Fruit fly (Drosophila melanogaster): Measurements from ENCODE around the gene Ilp8.

Ilp8 gene

dm6 chr3L:17049314-17049713 lies 17.4 kb upstream of the Ilp8 start, which contains the start of gene rogdi (continued):
- TF ChIP-seq sd (tag; optimal IDR thresholded peaks at IDR 0.05) (peak; percentile 80), lab (GFP tag; optimal IDR thresholded peaks at IDR 0.05) (peak; percentile 21), sr (GFP tag; IDR thresholded peaks at IDR 0.05) (no peak), bbx (GFP tag; IDR thresholded peaks at IDR 0.05; ENCODE audit: partially characterized antibody) (0 out of 2 replicates have a peak, but pooled peaks have one; percentile 25), CG9437 (GFP tag; optimal IDR thresholded peaks at IDR 0.05) (peak; percentile 68), so (GFP tag; IDR thresholded peaks at IDR 0.05) (0 out of 3 replicates have a peak, but pooled peaks have one; percentile 9), CG4360 (GFP tag; IDR thresholded peaks at IDR 0.05) (no peak)

- TF ChIP-seq CG10209 (GFP tag; optimal IDR thresholded peaks at IDR 0.05) (peak; percentile 8), sc (optimal IDR thresholded peaks at IDR 0.05) (no peak), sc (GFP tag; optimal IDR thresholded peaks at IDR 0.05) (peak; percentile 22), pan (optimal IDR thresholded peaks at IDR 0.05) (no peak), pan (GFP tag; optimal IDR thresholded peaks at IDR 0.05 in 1 of 2, IDR thresholded peaks at IDR 0.05 in 1 of 2) (peak in 1 of 2 experiments; percentile 22), CG12299 (tag; optimal IDR thresholded peaks at IDR 0.05) (peak; percentile 32), h (optimal IDR thresholded peaks at IDR 0.05) (no peak), Xrp1 (GFP tag; IDR thresholded peaks at IDR 0.05) (peak; percentile 30; the same call in 1 of the 2 replicates), nom (GFP tag; optimal IDR thresholded peaks at IDR 0.05) (no peak), CG18011 (GFP tag; optimal IDR thresholded peaks at IDR 0.05) (no peak), phol (tag; optimal IDR thresholded peaks at IDR 0.05) (no peak), CG7556 (GFP tag; optimal IDR thresholded peaks at IDR 0.05) (peak; percentile 13), CG15601 (tag; optimal IDR thresholded peaks at IDR 0.05) (peak; percentile 74), CG15011 (GFP tag; optimal IDR thresholded peaks at IDR 0.05) (no peak), CG6254 (GFP tag; optimal IDR thresholded peaks at IDR 0.05) (peak; percentile 44), Eip74EF (GFP tag; optimal IDR thresholded peaks at IDR 0.05) (peak in 1 of 2 experiments; percentile 48), CG8924 (tag; optimal IDR thresholded peaks at IDR 0.05) (peak; percentile 11), knrl (GFP tag; IDR thresholded peaks at IDR 0.05; ENCODE audit: partially characterized antibody) (0 out of 3 replicates have a peak, but pooled peaks have one; percentile 8), crc (GFP tag; optimal IDR thresholded peaks at IDR 0.05) (no peak), lab (GFP tag; optimal IDR thresholded peaks at IDR 0.05) (peak; percentile 56), crol (GFP tag; IDR thresholded peaks at IDR 0.05) (peak; percentile 23; the same call in 1 of the 2 replicates), CG6765 (GFP tag; optimal IDR thresholded peaks at IDR 0.05) (no peak), Hmr (GFP tag; optimal IDR thresholded peaks at IDR 0.05) (peak; percentile 42), en (GFP tag; optimal IDR thresholded peaks at IDR 0.05) (no peak), gce (GFP tag; IDR thresholded peaks at IDR 0.05) (peak; percentile 48; the same call in 1 of the 3 replicates), CG3995 (GFP tag; optimal IDR thresholded peaks at IDR 0.05) (no peak), HHEX (GFP tag; optimal IDR thresholded peaks at IDR 0.05) (peak; percentile 5), CG13296 (GFP tag; optimal IDR thresholded peaks at IDR 0.05) (no peak), MBD-R2 (GFP tag; IDR thresholded peaks at IDR 0.05) (0 out of 2 replicates have a peak, but pooled peaks have one; percentile 14), CG14710 (tag; optimal IDR thresholded peaks at IDR 0.05) (peak; percentile 35), CG4707 (GFP tag; optimal IDR thresholded peaks at IDR 0.05) (peak; percentile 41), Vsx1 (GFP tag; optimal IDR thresholded peaks at IDR 0.05) (peak; percentile 39), Med (GFP tag) (peak; percentile 75), CG10321 (GFP tag; IDR thresholded peaks at IDR 0.05) (no peak), CG13123 (GFP tag; optimal IDR thresholded peaks at IDR 0.05) (no peak), CG3407 (GFP tag; optimal IDR thresholded peaks at IDR 0.05) (peak; percentile 32), sd (tag; optimal IDR thresholded peaks at IDR 0.05) (peak; percentile 60), org-1 (GFP tag; optimal IDR thresholded peaks at IDR 0.05) (peak; percentile 13), HLH4C (GFP tag; IDR thresholded peaks at IDR 0.05; ENCODE audit: partially characterized antibody) (no peak), CG2678 (tag; optimal IDR thresholded peaks at IDR 0.05) (peak; percentile 50), HLH3B (GFP tag; IDR thresholded peaks at IDR 0.05) (no peak), Stat92E (GFP tag; optimal IDR thresholded peaks at IDR 0.05) (peak in 1 of 3 experiments; percentile 21)
Measured at dm6 chr3L:17047811-17048239, 15.9 kb upstream of the Ilp8 start.
